Fruit fly (Drosophila melanogaster) whole organism, embryonic: Measurements from ENCODE around the gene CG31948.

Source experiments
- CG10321 ChIP-seq: fragments of 200-800 bp; sonication (Bioruptor generic); IDR thresholded peaks from 2 replicates; pipeline ENCODE4 v1.3.6; 2022; ENCODE audit warnings: missing biosample characterization, missing genetic modification characterization
- CG13424 ChIP-seq: fragments of 200-800 bp; sonication (Bioruptor generic); optimal IDR thresholded peaks from 2 replicates; lab custom pipeline; 2019; ENCODE audit warnings: missing biosample characterization, mild to moderate bottlenecking, missing genetic modification characterization, moderate library complexity
- CG17359 ChIP-seq: fragments of 200-800 bp; sonication (Bioruptor generic); optimal IDR thresholded peaks from 3 replicates; lab custom pipeline; 2018; ENCODE audit warnings: missing biosample characterization, mild to moderate bottlenecking, missing genetic modification characterization, moderate library complexity
- CG17612 ChIP-seq: fragments of 200-800 bp; sonication (Bioruptor generic); IDR thresholded peaks from 2 replicates; pipeline ENCODE4 v1.3.6; 2022; ENCODE audit warnings: missing biosample characterization, missing genetic modification characterization
- CG18476 ChIP-seq: fragments of 200-800 bp; sonication (Bioruptor generic); optimal IDR thresholded peaks from 2 replicates; lab custom pipeline; 2016; ENCODE audit warnings: missing biosample characterization, mild to moderate bottlenecking, missing genetic modification characterization
- CG2712 ChIP-seq: fragments of 200-800 bp; optimal IDR thresholded peaks from 3 replicates; lab custom pipeline; 2019; ENCODE audit warnings: missing biosample characterization, mild to moderate bottlenecking, missing genetic modification characterization, moderate library complexity
- CG30403 ChIP-seq: fragments of 200-800 bp; sonication (Bioruptor generic); optimal IDR thresholded peaks from 3 replicates; lab custom pipeline; 2016; ENCODE audit warnings: missing biosample characterization, missing genetic modification characterization
- CG3281 ChIP-seq: fragments of 200-800 bp; sonication (Bioruptor generic); optimal IDR thresholded peaks from 3 replicates; lab custom pipeline; 2017; ENCODE audit warnings: missing biosample characterization, mild to moderate bottlenecking, missing genetic modification characterization
- CG33213 ChIP-seq: fragments of 200-800 bp; sonication (Bioruptor generic); optimal IDR thresholded peaks from 3 replicates; lab custom pipeline; 2016; ENCODE audit warnings: missing biosample characterization, missing genetic modification characterization
- CG3847 ChIP-seq: fragments of 200-800 bp; sonication (Bioruptor generic); IDR thresholded peaks from 2 replicates; pipeline ENCODE4 v1.3.6; 2022; ENCODE audit warnings: missing biosample characterization, missing genetic modification characterization
- CG4854 ChIP-seq: fragments of 200-800 bp; sonication (Bioruptor generic); optimal IDR thresholded peaks from 2 replicates; lab custom pipeline; 2016; ENCODE audit warnings: missing biosample characterization, missing genetic modification characterization, inconsistent platforms
- CG6272 ChIP-seq: fragments of 200-800 bp; sonication (Bioruptor generic); IDR thresholded peaks from 2 replicates; pipeline ENCODE4 v1.3.6; 2022; ENCODE audit warnings: missing biosample characterization, missing genetic modification characterization
- CG7372 ChIP-seq: fragments of 200-800 bp; sonication (Bioruptor generic); IDR thresholded peaks from 2 replicates; pipeline ENCODE4 v1.3.6; 2022; ENCODE audit warnings: missing biosample characterization, missing genetic modification characterization
- CG7745 ChIP-seq: fragments of 200-800 bp; sonication (Bioruptor generic); optimal IDR thresholded peaks from 2 replicates; lab custom pipeline; 2018; ENCODE audit warnings: missing biosample characterization, mild to moderate bottlenecking, missing genetic modification characterization, moderate library complexity
- CG8359 ChIP-seq: fragments of 200-800 bp; sonication (Bioruptor generic); optimal IDR thresholded peaks from 2 replicates; lab custom pipeline; 2017; ENCODE audit warnings: missing biosample characterization, mild to moderate bottlenecking, missing genetic modification characterization, borderline replicate concordance
- CG8388 ChIP-seq: fragments of 200-800 bp; sonication (Bioruptor generic); optimal IDR thresholded peaks from 2 replicates; lab custom pipeline; 2019; ENCODE audit warnings: missing biosample characterization, mild to moderate bottlenecking, missing genetic modification characterization, moderate library complexity
- CG9437 ChIP-seq: fragments of 200-800 bp; sonication (Bioruptor generic); optimal IDR thresholded peaks from 2 replicates; lab custom pipeline; 2018; ENCODE audit warnings: missing biosample characterization, mild to moderate bottlenecking, missing genetic modification characterization
- CkIIα-i1 ChIP-seq: fragments of 200-800 bp; sonication (Bioruptor generic); IDR thresholded peaks from 2 replicates; pipeline ENCODE4 v1.3.6; 2022; ENCODE audit warnings: missing biosample characterization, missing genetic modification characterization
- Dip3 ChIP-seq: fragments of 200-800 bp; sonication (Bioruptor generic); optimal IDR thresholded peaks from 3 replicates; lab custom pipeline; 2016; ENCODE audit warnings: missing biosample characterization, missing genetic modification characterization
- Doc3 ChIP-seq: fragments of 200-800 bp; sonication (Bioruptor generic); IDR thresholded peaks from 3 replicates; pipeline ENCODE4 v1.3.6; 2022; ENCODE audit warnings: missing biosample characterization, missing genetic modification characterization; ENCODE audit not compliant: partially characterized antibody
- Dref ChIP-seq: fragments of 200-800 bp; sonication (Bioruptor generic); IDR thresholded peaks from 2 replicates; pipeline ENCODE4 v1.3.6; 2022; ENCODE audit warnings: missing biosample characterization, missing genetic modification characterization
- H15 ChIP-seq: fragments of 200-800 bp; sonication (Bioruptor generic); IDR thresholded peaks from 3 replicates; pipeline ENCODE4 v1.3.6; 2022; ENCODE audit warnings: missing biosample characterization, missing genetic modification characterization
- HLH4C ChIP-seq: fragments of 200-800 bp; sonication (Bioruptor generic); IDR thresholded peaks from 3 replicates; pipeline ENCODE4 v1.3.6; 2022; ENCODE audit warnings: missing biosample characterization, missing genetic modification characterization; ENCODE audit not compliant: partially characterized antibody
- Hr39 ChIP-seq: fragments of >200 bp; optimal IDR thresholded peaks from 2 replicates; lab custom pipeline; 2017
- Meics ChIP-seq: fragments of 200-800 bp; sonication (Bioruptor generic); optimal IDR thresholded peaks from 2 replicates; lab custom pipeline; 2017; ENCODE audit warnings: missing biosample characterization, mild to moderate bottlenecking, missing genetic modification characterization
- Oli ChIP-seq: fragments of 200-800 bp; sonication (Bioruptor generic); optimal IDR thresholded peaks from 2 replicates; lab custom pipeline; 2018; ENCODE audit warnings: missing biosample characterization, mild to moderate bottlenecking, missing genetic modification characterization, moderate library complexity
- Ptx1 ChIP-seq: fragments of 200-800 bp; sonication (Bioruptor generic); IDR thresholded peaks from 2 replicates; pipeline ENCODE4 v1.3.6; 2022; ENCODE audit warnings: missing biosample characterization, missing genetic modification characterization
- Stat92E ChIP-seq, 3 experiments: fragments of >200 bp in 2 of 3; fragments of 200-800 bp in 1 of 3; sonication (Bioruptor generic) in 1 of 3; optimal IDR thresholded peaks; 2 replicates each; lab custom pipeline; 2017 to 2019; ENCODE audit warnings: missing biosample characterization in 3 of 3, missing genetic modification characterization in 3 of 3, mild to moderate bottlenecking in 1 of 3, moderate library complexity in 1 of 3
- Taf1 ChIP-seq: fragments of 200-800 bp; sonication (Bioruptor generic); IDR thresholded peaks from 2 replicates; pipeline ENCODE4 v1.3.6; 2022; ENCODE audit warnings: missing biosample characterization, missing genetic modification characterization
- Trl ChIP-seq, 3 experiments: fragments of >200 bp in 2 of 3; fragments of 200-800 bp in 1 of 3; sonication (Bioruptor generic) in 1 of 3; optimal IDR thresholded peaks; 2 replicates in 1 of 3; 3 replicates in 2 of 3; lab custom pipeline; 2016 to 2017; ENCODE audit warnings: missing biosample characterization in 1 of 3, missing genetic modification characterization in 1 of 3
- Vsx1 ChIP-seq: fragments of 200-800 bp; sonication (Bioruptor generic); optimal IDR thresholded peaks from 2 replicates; lab custom pipeline; 2017; ENCODE audit warnings: missing biosample characterization, mild to moderate bottlenecking, missing genetic modification characterization, missing genetic modification reagents
- Xbp1 ChIP-seq: fragments of 200-800 bp; sonication (Bioruptor generic); optimal IDR thresholded peaks from 3 replicates; lab custom pipeline; 2016; ENCODE audit warnings: missing biosample characterization, mild to moderate bottlenecking, missing genetic modification characterization
- bigmax ChIP-seq: fragments of 200-800 bp; sonication (Bioruptor generic); optimal IDR thresholded peaks from 2 replicates; lab custom pipeline; 2018; ENCODE audit warnings: missing biosample characterization, mild to moderate bottlenecking, missing genetic modification characterization
- cas ChIP-seq: fragments of 200-800 bp; sonication (Bioruptor generic); IDR thresholded peaks from 2 replicates; pipeline ENCODE4 v1.3.6; 2022; ENCODE audit warnings: missing biosample characterization, missing genetic modification characterization
- dm ChIP-seq: fragments of 200-800 bp; sonication (Bioruptor generic); optimal IDR thresholded peaks from 3 replicates; lab custom pipeline; 2016; ENCODE audit warnings: missing biosample characterization, missing genetic modification characterization
- ems ChIP-seq: fragments of 200-800 bp; sonication (Bioruptor generic); optimal IDR thresholded peaks from 3 replicates; lab custom pipeline; 2016; ENCODE audit warnings: missing biosample characterization, missing genetic modification characterization
- fd64A ChIP-seq: fragments of 200-800 bp; sonication (Bioruptor generic); optimal IDR thresholded peaks from 3 replicates; lab custom pipeline; 2018; ENCODE audit warnings: missing biosample characterization, mild to moderate bottlenecking, missing genetic modification characterization
- ftz-f1 ChIP-seq: fragments of 200-800 bp; sonication (Bioruptor generic); optimal IDR thresholded peaks from 2 replicates; lab custom pipeline; 2016; ENCODE audit warnings: missing biosample characterization, missing genetic modification characterization
- gfzf ChIP-seq: fragments of 200-800 bp; sonication (Bioruptor generic); optimal IDR thresholded peaks from 2 replicates; lab custom pipeline; 2016; ENCODE audit warnings: missing biosample characterization, mild to moderate bottlenecking, missing genetic modification characterization, moderate library complexity
- her ChIP-seq: fragments of 200-800 bp; sonication (Bioruptor generic); optimal IDR thresholded peaks from 2 replicates; lab custom pipeline; 2016; ENCODE audit warnings: missing biosample characterization, missing genetic modification characterization
- mirr ChIP-seq: fragments of 200-800 bp; sonication (Bioruptor generic); optimal IDR thresholded peaks from 3 replicates; lab custom pipeline; 2018; ENCODE audit warnings: missing biosample characterization, mild to moderate bottlenecking, missing genetic modification characterization
- pfk ChIP-seq: fragments of 200-800 bp; sonication (Bioruptor generic); optimal IDR thresholded peaks from 2 replicates; lab custom pipeline; 2018; ENCODE audit warnings: missing biosample characterization, mild to moderate bottlenecking, missing genetic modification characterization, moderate library complexity
- ranshi ChIP-seq: fragments of 200-800 bp; sonication (Bioruptor generic); IDR thresholded peaks from 2 replicates; pipeline ENCODE4 v1.3.6; 2022; ENCODE audit warnings: missing biosample characterization, missing genetic modification characterization
- scrt ChIP-seq: fragments of 200-800 bp; sonication (Bioruptor generic); optimal IDR thresholded peaks from 2 replicates; lab custom pipeline; 2018; ENCODE audit warnings: missing biosample characterization, mild to moderate bottlenecking, missing genetic modification characterization, moderate library complexity
- sens-2 ChIP-seq: fragments of 200-800 bp; sonication (Bioruptor generic); IDR thresholded peaks from 2 replicates; pipeline ENCODE4 v1.3.6; 2022; ENCODE audit warnings: missing biosample characterization, missing genetic modification characterization
- sima ChIP-seq: fragments of 200-800 bp; sonication (Bioruptor generic); optimal IDR thresholded peaks from 2 replicates; lab custom pipeline; 2016; ENCODE audit warnings: missing biosample characterization, missing genetic modification characterization
- tll ChIP-seq, 2 experiments: fragments of 200-800 bp in 1 of 2; fragments of >200 bp in 1 of 2; sonication (Bioruptor generic) in 1 of 2; optimal IDR thresholded peaks; 2 replicates each; lab custom pipeline; 2017 to 2019; ENCODE audit warnings: missing biosample characterization in 2 of 2, missing genetic modification characterization in 2 of 2, mild to moderate bottlenecking in 1 of 2, moderate library complexity in 1 of 2
- unc-4 ChIP-seq: fragments of 200-800 bp; sonication (Bioruptor generic); IDR thresholded peaks from 2 replicates; pipeline ENCODE4 v1.3.6; 2022; ENCODE audit warnings: missing biosample characterization, missing genetic modification characterization; ENCODE audit not compliant: partially characterized antibody
- zfh2 ChIP-seq: fragments of 200-800 bp; sonication (Bioruptor generic); optimal IDR thresholded peaks from 2 replicates; lab custom pipeline; 2016; ENCODE audit warnings: missing biosample characterization, missing genetic modification characterization

Gene CG31948

DNA sequence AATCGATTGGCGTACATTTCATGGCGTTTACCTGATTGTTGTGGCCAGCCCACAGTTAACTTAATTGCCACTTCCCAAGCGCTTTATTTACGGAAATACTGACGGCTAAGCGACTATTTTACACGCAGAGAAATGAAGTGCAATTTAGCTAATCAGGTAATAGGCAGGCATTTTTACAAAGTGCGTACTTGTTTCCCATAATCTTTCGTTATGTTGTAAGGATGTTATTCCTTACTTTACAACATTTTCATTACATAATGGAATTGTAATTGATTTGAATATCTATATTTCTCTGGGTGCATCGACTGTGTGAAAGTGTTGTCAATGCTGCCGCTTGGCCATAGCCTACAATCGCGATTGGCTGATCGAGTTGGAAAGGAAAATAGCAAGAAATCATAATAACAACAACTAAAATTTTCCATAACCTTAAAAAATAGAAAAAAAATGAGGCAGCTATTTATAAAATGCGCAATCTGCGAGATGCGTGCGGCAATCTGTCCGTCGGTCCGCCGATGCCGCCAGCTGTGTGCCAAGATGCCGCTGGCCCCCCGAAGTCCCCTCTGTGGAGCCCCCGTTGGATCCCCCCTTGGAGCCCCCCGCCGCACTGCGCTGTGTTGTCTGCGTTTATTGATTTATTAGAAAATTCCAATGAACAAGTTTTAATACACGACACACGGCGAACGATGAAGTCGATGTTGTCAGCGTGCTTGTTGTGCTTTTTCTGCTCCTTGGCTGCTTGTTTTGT is 10.1 kb upstream of the CG31948 start (continued):
- TF ChIP-seq mirr (GFP tag; lab: Kevin White, UChicago) (no peak), cas (no peak), ranshi (peak; percentile 57), Trl (optimal IDR thresholded peaks at IDR 0.05; lab: Kevin White, UChicago) (no peak), Trl (GFP tag; optimal IDR thresholded peaks at IDR 0.05; lab: Kevin White, UChicago) (peak; percentile 38), CG33213 (peak; percentile 37), Oli (peak; percentile 63), Hr39 (lab: Kevin White, UChicago) (peak; percentile 33), tll (GFP tag; optimal IDR thresholded peaks at IDR 0.05; lab: Kevin White, UChicago) (no peak), CG8388 (GFP tag; lab: Kevin White, UChicago) (peak; percentile 50), CG9437 (GFP tag; lab: Kevin White, UChicago) (peak; percentile 5), ftz-f1 (GFP tag; lab: Kevin White, UChicago) (no peak), CG10321 (no peak), dm (GFP tag; lab: Kevin White, UChicago) (no peak), CG13424 (tag; lab: Kevin White, UChicago) (peak; percentile 49), Stat92E (GFP tag; optimal IDR thresholded peaks at IDR 0.05; lab: Kevin White, UChicago) (no peak), HLH4C (GFP tag; lab: Robert Waterston, UW) (no peak), gfzf (no peak), Meics (GFP tag; lab: Kevin White, UChicago) (peak; percentile 39), Dref (GFP tag; lab: Robert Waterston, UW) (no peak), CG17359 (tag; lab: Kevin White, UChicago) (peak; percentile 75), her (GFP tag; lab: Kevin White, UChicago) (no peak), CG8359 (GFP tag; lab: Kevin White, UChicago) (no peak), CG7745 (tag; lab: Kevin White, UChicago) (no peak), sima (GFP tag; lab: Kevin White, UChicago) (no peak), Xbp1 (GFP tag; lab: Kevin White, UChicago) (peak; percentile 69), pfk (no peak), ems (GFP tag; lab: Kevin White, UChicago) (peak; percentile 32), unc-4 (GFP tag; lab: Robert Waterston, UW) (no peak), fd64A (GFP tag; lab: Kevin White, UChicago) (no peak), CG17612 (GFP tag; lab: Robert Waterston, UW) (no peak), CG3847 (GFP tag; lab: Robert Waterston, UW) (peak; percentile 29; the same call in 1 of the 2 replicates), CG4854 (peak; percentile 43), CG6272 (GFP tag; lab: Robert Waterston, UW) (peak; percentile 46; the same call in 1 of the 2 replicates), CG30403 (peak; percentile 66), scrt (no peak), Dip3 (no peak), CG7372 (GFP tag; lab: Robert Waterston, UW) (no peak), CG2712 (tag; lab: Kevin White, UChicago) (peak; percentile 58), Ptx1 (peak; percentile 63), zfh2 (GFP tag; lab: Kevin White, UChicago) (peak; percentile 18), H15 (peak; percentile 57; the same call in 2 of the 3 replicates), Doc3 (GFP tag; lab: Robert Waterston, UW) (no peak), CG3281 (peak; percentile 21), CG18476 (no peak), CkIIα-i1 (no peak), bigmax (no peak), Taf1 (no peak), sens-2 (GFP tag; lab: Robert Waterston, UW) (no peak), Vsx1 (no peak)
